Worm (Caenorhabditis elegans): ENCODE results near the gene F52H3.6.

- no peak for TF ChIP-seq pqm-1 (tag; optimal IDR thresholded peaks at IDR 0.05)
- no peak for TF ChIP-seq snpc-4 (tag; optimal IDR thresholded peaks at IDR 0.05)
- no peak for TF ChIP-seq ceh-28 (tag; optimal IDR thresholded peaks at IDR 0.05)
- TF ChIP-seq unc-62 (GFP tag; optimal IDR thresholded peaks at IDR 0.05) = no peak
- no peak for TF ChIP-seq pha-4 (tag; optimal IDR thresholded peaks at IDR 0.05)
- TF ChIP-seq fos-1 (tag; optimal IDR thresholded peaks at IDR 0.05) = no peak
- TF ChIP-seq jun-1 (tag; optimal IDR thresholded peaks at IDR 0.05) = no peak
- no peak for TF ChIP-seq nhr-77 (tag; optimal IDR thresholded peaks at IDR 0.05)
- no peak for TF ChIP-seq elt-2 (tag; optimal IDR thresholded peaks at IDR 0.05)
- no peak for TF ChIP-seq lin-39 (tag; optimal IDR thresholded peaks at IDR 0.05)
- TF ChIP-seq nhr-25 (tag; optimal IDR thresholded peaks at IDR 0.05) = no peak
- TF ChIP-seq nhr-28 (tag; optimal IDR thresholded peaks at IDR 0.05) = no peak
These were observed 1.7 kb upstream of the F52H3.6 start, which contains the start of gene ttc-36 for ce11 chrII:10029890-10030289.
